Worm (Caenorhabditis elegans) whole organism, dauer: ENCODE measurements around the gene C01B9.4.

Experiments used
- unc-62 ChIP-seq: sonication (generic microtip); optimal IDR thresholded peaks from 2 replicates; lab custom pipeline; 2017; ENCODE audit warnings: missing biosample characterization, missing genetic modification reagents, missing genetic modification characterization

Gene C01B9.4

DNA sequence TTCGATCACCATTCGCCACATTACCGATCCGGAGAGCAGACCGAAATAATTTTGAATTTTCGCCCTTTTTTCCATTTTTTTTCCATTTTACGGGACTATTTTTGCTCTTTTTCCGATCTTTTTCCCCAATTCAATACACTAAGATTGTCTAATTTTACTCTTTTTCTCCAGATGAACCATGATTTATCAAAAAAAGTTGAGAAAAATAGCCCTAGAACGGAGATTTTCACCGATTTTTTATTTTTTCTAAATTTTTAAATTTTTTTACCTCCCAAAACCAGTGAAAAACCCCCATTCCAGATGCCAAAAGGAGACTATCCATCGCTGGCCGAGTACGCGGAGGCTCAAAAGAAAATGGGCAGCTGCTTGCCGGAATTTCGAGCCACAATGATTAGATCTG is 54.4 kb downstream of the C01B9.4 start, which contains the start of gene Y54G9A.9:
Gene Y54G9A.9 (plus strand): TSS at position 301 of the 400 bp plus-strand sequence.
- no peak for TF ChIP-seq unc-62

DNA sequence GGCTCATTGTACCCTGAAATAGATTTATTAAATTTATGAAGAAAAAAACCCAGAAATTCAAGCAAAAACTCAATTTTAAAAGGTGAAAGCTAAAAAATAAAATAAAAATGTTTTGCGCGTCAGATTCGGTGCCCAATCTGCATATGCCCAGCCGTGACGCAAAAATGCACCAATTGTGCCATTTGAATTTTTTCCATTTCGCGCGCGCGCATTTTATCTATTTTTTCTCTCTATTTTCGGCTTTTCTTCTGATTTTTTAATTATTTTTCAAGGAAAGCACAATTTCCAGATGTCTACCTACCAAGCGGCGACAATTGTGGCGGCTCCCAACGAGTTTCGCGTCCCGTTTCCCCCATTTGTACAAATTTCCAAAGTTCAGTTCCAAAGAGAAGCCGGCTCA is 58.0 kb downstream of the C01B9.4 start, which contains the start of the genes Y54G9A.7 and bub-3:
Gene Y54G9A.7 (minus strand): TSS at position 7 of the 400 bp plus-strand sequence.
Gene bub-3 (plus strand): TSS at position 270 of the 400 bp plus-strand sequence.
- no peak for TF ChIP-seq unc-62

DNA sequence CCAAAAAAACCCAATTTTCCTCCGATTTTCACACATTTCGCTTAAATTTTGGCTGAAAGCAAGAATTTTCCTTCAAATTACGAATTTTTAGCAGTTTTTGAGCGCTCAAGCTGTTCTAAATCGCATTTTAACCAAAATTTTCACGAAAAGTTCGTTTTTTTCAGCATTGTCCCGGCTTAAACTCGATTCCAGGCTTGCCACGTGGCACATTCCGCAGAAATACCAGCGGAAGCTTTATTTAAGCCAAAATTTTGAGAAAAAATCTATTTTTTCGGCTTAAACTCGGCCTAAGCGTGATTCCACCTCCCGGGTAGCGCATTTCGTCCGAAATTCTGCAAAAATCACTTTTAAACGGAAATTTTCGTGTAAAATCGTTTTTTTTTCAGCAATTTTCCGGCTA is 60.0 kb downstream of the C01B9.4 start:
- TF ChIP-seq unc-62: no peak

DNA sequence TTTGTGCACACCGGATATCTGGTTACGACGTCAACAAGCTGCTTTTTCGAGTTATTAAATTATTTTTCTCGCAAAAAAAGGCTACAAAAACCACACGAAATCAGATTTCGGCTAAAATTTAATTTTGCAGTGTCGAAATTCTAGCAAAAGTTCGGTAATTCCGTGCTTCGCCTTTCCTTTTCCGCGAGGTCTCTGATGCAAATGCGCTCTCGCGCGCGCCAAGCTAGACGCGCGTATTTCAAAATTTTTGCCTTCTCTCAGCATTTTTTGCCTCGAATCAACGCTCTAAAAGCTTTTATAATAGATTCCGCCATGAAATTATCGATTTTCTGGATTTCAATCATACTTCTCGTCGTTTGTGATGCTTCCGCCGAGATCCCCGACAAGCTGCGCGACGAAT is 61.0 kb downstream of the C01B9.4 start, which contains the start of gene Y54G9A.5:
Gene Y54G9A.5 (plus strand): TSS at position 245 of the 400 bp plus-strand sequence.
- no peak for TF ChIP-seq unc-62

DNA sequence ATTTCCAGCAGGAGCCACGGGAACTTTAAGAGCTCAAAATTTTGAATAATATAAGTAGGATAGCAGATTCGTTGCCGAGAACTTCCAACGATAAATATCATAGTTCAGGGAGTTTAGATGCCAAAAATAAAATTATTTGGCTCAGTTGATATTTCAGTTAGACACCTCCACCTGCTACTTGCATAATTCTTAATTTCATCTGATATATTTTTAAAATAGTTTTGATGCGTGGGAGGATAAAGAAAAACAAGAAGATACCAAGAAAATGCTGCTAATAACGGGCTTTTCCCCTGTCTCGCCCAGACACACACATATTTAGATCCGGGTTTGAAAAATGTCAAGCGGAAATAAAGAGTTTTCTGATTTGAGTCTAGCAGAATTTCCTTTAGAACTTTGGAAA is 62.6 kb downstream of the C01B9.4 start, which contains the start of gene sre-46:
Gene sre-46 (minus strand): TSS at position 101 of the 400 bp plus-strand sequence.
- TF ChIP-seq unc-62: no peak
